Worm (Caenorhabditis elegans) whole organism, L1 larva: ENCODE data around the gene Y53G8AL.4.

ENCODE experiments used
- egl-27 ChIP-seq, 2 experiments: fragments of 150-350 bp in 1 of 2; sonication (generic microtip); optimal IDR thresholded peaks; 3 replicates each; lab custom pipeline; 2017 to 2018; ENCODE audit warnings: missing biosample characterization in 2 of 2, missing genetic modification characterization in 2 of 2, missing genetic modification reagents in 2 of 2
- hpl-2 ChIP-seq: fragments of 150-350 bp; optimal IDR thresholded peaks from 2 replicates; lab custom pipeline; 2014; ENCODE audit warnings: missing biosample characterization, missing genetic modification reagents, missing genetic modification characterization
- nhr-11 ChIP-seq: fragments of 150-350 bp; optimal IDR thresholded peaks from 2 replicates; lab custom pipeline; 2014; ENCODE audit warnings: missing biosample characterization, missing genetic modification characterization
- nhr-12 ChIP-seq: sonication (generic microtip); optimal IDR thresholded peaks from 2 replicates; lab custom pipeline; 2017; ENCODE audit warnings: missing biosample characterization, missing genetic modification characterization
- nhr-77 ChIP-seq: fragments of 150-350 bp; optimal IDR thresholded peaks from 2 replicates; lab custom pipeline; 2014; ENCODE audit warnings: missing biosample characterization, missing genetic modification characterization
- tlp-1 ChIP-seq: fragments of 150-350 bp; optimal IDR thresholded peaks from 2 replicates; lab custom pipeline; 2014; ENCODE audit warnings: missing biosample characterization, missing genetic modification characterization
- zag-1 ChIP-seq: fragments of 150-350 bp; optimal IDR thresholded peaks from 2 replicates; lab custom pipeline; 2014; ENCODE audit warnings: missing biosample characterization, missing genetic modification characterization
- ztf-11 ChIP-seq, 2 experiments: sonication (generic microtip); optimal IDR thresholded peaks; 2 replicates each; lab custom pipeline; 2016 to 2017; ENCODE audit warnings: missing genetic modification characterization in 2 of 2, missing biosample characterization in 1 of 2, missing compliant biosample characterization in 1 of 2

- no peak for TF ChIP-seq egl-27 (tag; optimal IDR thresholded peaks at IDR 0.05; lab: Kevin White, UChicago)
- TF ChIP-seq ztf-11 (tag; optimal IDR thresholded peaks at IDR 0.05; lab: Kevin White, UChicago) = no peak
- TF ChIP-seq hpl-2 (GFP tag; lab: Kevin White, UChicago) = no peak
- no peak for TF ChIP-seq tlp-1 (tag; lab: Kevin White, UChicago)
- TF ChIP-seq zag-1 (tag; lab: Kevin White, UChicago) = no peak
- no peak for TF ChIP-seq nhr-11
- TF ChIP-seq nhr-77 (tag; lab: Kevin White, UChicago) = no peak
- TF ChIP-seq nhr-12 = no peak
These were observed 13.2 kb upstream of the Y53G8AL.4 start for ce11 chrIII:3263696-3264095.
